Worm (Caenorhabditis elegans) whole organism, midembryonic: ENCODE results near the gene cdh-4.

Experiments
- T22C8.4 ChIP-seq: fragments of 200-800 bp; sonication (Bioruptor generic); IDR thresholded peaks from 2 replicates; pipeline ENCODE4 v1.3.6; 2022; ENCODE audit warnings: missing genetic modification characterization, missing compliant biosample characterization
- cog-1 ChIP-seq: sonication (generic microtip); optimal IDR thresholded peaks from 2 replicates; lab custom pipeline; 2016; ENCODE audit warnings: missing genetic modification characterization, missing compliant biosample characterization
- flt-1 ChIP-seq: fragments of 200-800 bp; sonication (Bioruptor generic); IDR thresholded peaks from 2 replicates; pipeline ENCODE4 v1.3.6; 2022; ENCODE audit warnings: missing genetic modification characterization, missing compliant biosample characterization
- klf-2 ChIP-seq: fragments of 200-800 bp; sonication (Bioruptor generic); conservative IDR thresholded peaks from 2 replicates; pipeline ENCODE4 v1.3.6; 2022; ENCODE audit warnings: missing genetic modification reagents, missing genetic modification characterization, missing compliant biosample characterization
- med-1 ChIP-seq: sonication (generic microtip); optimal IDR thresholded peaks from 2 replicates; lab custom pipeline; 2017; ENCODE audit warnings: missing genetic modification characterization, mild to moderate bottlenecking, missing compliant biosample characterization, antibody characterized with exemption, missing genetic modification reagents; ENCODE audit not compliant: insufficient read depth
- ref-1 ChIP-seq: fragments of 200-800 bp; sonication (Bioruptor generic); conservative IDR thresholded peaks from 2 replicates; pipeline ENCODE4 v1.3.6; 2022; ENCODE audit warnings: missing genetic modification reagents, missing genetic modification characterization, missing compliant biosample characterization
- tab-1 ChIP-seq: fragments of 200-800 bp; sonication (Bioruptor generic); IDR thresholded peaks from 2 replicates; pipeline ENCODE4 v1.3.6; 2022; ENCODE audit warnings: missing genetic modification characterization, missing compliant biosample characterization
- ztf-23 ChIP-seq: fragments of 200-800 bp; sonication (Bioruptor generic); IDR thresholded peaks from 2 replicates; pipeline ENCODE4 v1.3.6; 2022; ENCODE audit warnings: missing genetic modification reagents, missing genetic modification characterization, missing compliant biosample characterization
- ztf-29 ChIP-seq: fragments of 200-800 bp; sonication (Bioruptor generic); IDR thresholded peaks from 2 replicates; pipeline ENCODE4 v1.3.6; 2022; ENCODE audit warnings: missing genetic modification reagents, missing genetic modification characterization, missing compliant biosample characterization

cdh-4 gene

ce11 chrIII:4520057-4520456, at the start of gene cdh-4:
cdh-4 (plus strand) TSS chrIII:4520357.
- TF ChIP-seq cog-1 (no peak), klf-2 (GFP tag; lab: Robert Waterston, UW) (no peak), med-1 (no peak), flt-1 (no peak), ztf-23 (no peak), T22C8.4 (no peak), tab-1 (GFP tag; lab: Robert Waterston, UW) (no peak), ztf-29 (no peak), ref-1 (GFP tag; lab: Robert Waterston, UW) (no peak)

- TF ChIP-seq T22C8.4 (peak; percentile 94), ref-1 (GFP tag; lab: Robert Waterston, UW) (peak; percentile 94), flt-1 (peak; percentile 97), cog-1 (peak; percentile 81), med-1 (peak; percentile 78), klf-2 (GFP tag; lab: Robert Waterston, UW) (peak; percentile 91), ztf-29 (peak; percentile 83; the same call in 1 of the 2 replicates), tab-1 (GFP tag; lab: Robert Waterston, UW) (peak; percentile 97), ztf-23 (peak; percentile 88)
Measured at ce11 chrIII:4470793-4471192, 49.4 kb upstream of the cdh-4 start.

DNA sequence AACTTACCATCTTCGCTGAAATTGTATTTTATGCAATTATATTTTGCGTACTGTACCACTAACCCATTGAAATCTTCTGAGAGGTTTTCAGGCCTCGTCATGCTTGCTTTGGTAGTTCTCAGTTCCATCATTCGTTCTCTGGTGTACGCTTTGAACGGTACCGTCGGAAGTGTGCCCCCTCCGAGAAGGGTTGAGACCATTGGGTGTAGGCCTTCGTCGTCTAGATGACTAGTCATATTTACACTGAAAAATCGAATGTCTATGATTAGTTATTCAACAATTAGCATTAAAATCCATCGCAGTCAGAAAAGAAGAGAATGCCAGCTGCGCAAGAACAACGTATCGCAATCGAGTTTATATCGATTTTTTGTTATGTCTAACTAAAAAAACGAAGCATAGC, 45.2 kb upstream of the cdh-4 start, which contains the start of gene ifet-1:
TSS of gene ifet-1 (minus strand) at position 243 of the 400 bp plus-strand sequence.
- TF ChIP-seq ztf-29 = no peak
- TF ChIP-seq tab-1 (GFP tag; lab: Robert Waterston, UW) = no peak
- no peak for TF ChIP-seq T22C8.4
- no peak for TF ChIP-seq ref-1 (GFP tag; lab: Robert Waterston, UW)
- no peak for TF ChIP-seq klf-2 (GFP tag; lab: Robert Waterston, UW)
- no peak for TF ChIP-seq ztf-23
- TF ChIP-seq cog-1 = no peak
- no peak for TF ChIP-seq med-1
- no peak for TF ChIP-seq flt-1

DNA sequence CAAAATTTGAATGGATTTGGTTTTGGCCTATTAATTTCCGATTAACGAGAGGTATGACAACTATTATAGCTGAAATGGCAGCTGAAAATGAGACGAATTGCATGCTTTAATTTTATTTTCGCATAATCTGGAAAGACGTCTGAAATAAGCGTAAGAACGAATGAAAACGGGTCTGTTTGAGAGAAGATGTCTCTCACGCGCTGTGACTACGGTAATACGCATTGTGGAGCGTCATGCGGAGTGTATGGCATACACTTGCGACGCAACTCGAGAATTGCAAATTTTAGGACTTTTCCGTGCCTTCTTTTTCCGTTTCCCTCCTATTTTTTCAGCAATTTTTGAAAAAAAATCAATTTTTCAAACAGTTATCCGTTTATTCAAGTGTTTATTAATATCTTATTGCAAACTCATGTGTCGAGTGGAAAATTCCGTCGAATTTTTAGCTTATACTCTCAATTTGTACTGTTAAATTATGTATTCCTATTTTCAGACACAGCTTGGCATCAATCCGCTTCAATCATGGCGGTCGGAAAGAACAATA, 44.7 kb upstream of the cdh-4 start, which contains the start of gene rps-1:
TSS of gene rps-1 (plus strand) at position 491 of the 541 bp plus-strand sequence.
- TF ChIP-seq tab-1 (GFP tag; lab: Robert Waterston, UW) = no peak
- peak; percentile 29 for TF ChIP-seq T22C8.4
- TF ChIP-seq flt-1 = peak; percentile 89
- TF ChIP-seq cog-1 = peak; percentile 83
- 0 out of 2 replicates have a peak, but pooled peaks have one; percentile 44 for TF ChIP-seq klf-2 (GFP tag; lab: Robert Waterston, UW)
- TF ChIP-seq ztf-23 = peak; percentile 89
- TF ChIP-seq ztf-29 = peak; percentile 70
- TF ChIP-seq med-1 = peak; percentile 22
- no peak for TF ChIP-seq ref-1 (GFP tag; lab: Robert Waterston, UW)

- no peak for TF ChIP-seq tab-1 (GFP tag; lab: Robert Waterston, UW)
- no peak for TF ChIP-seq cog-1
- TF ChIP-seq klf-2 (GFP tag; lab: Robert Waterston, UW) = no peak
- no peak for TF ChIP-seq ztf-29
- no peak for TF ChIP-seq ref-1 (GFP tag; lab: Robert Waterston, UW)
- no peak for TF ChIP-seq ztf-23
- no peak for TF ChIP-seq flt-1
- TF ChIP-seq med-1 = no peak
- no peak for TF ChIP-seq T22C8.4
Measured at ce11 chrIII:4476313-4476712, 43.8 kb upstream of the cdh-4 start.

- TF ChIP-seq ref-1 (GFP tag; lab: Robert Waterston, UW) = no peak
- TF ChIP-seq med-1 = no peak
- TF ChIP-seq flt-1 = no peak
- TF ChIP-seq cog-1 = no peak
- TF ChIP-seq klf-2 (GFP tag; lab: Robert Waterston, UW) = no peak
Measured at ce11 chrIII:4476806-4477205, 43.4 kb upstream of the cdh-4 start.

ce11 chrIII:4477472-4477871, 42.7 kb upstream of the cdh-4 start, which contains the start of gene ins-17:
ins-17 (minus strand) TSS chrIII:4477572.
- TF ChIP-seq tab-1 (GFP tag; lab: Robert Waterston, UW) (no peak), ref-1 (GFP tag; lab: Robert Waterston, UW) (no peak), cog-1 (no peak), ztf-29 (no peak), klf-2 (GFP tag; lab: Robert Waterston, UW) (no peak), flt-1 (no peak), T22C8.4 (no peak), ztf-23 (no peak), med-1 (no peak)

DNA sequence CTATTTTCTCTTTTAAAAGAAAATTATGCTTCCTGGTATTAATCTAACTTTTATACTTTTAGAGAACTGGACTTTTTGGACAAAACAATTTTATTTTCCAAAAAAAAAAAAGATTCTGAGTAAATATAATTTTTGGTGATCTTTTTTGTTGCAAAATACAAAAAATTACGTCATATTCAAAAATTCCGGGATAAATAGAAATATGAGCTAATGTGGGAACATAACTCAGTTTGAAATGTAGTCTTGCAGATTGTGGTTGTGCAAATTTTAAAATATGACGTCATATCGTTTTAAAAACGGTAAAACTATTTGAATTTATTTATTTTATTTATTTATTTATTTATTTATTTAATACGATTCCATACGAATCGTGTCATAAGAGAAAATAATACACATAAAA, 38.4 kb upstream of the cdh-4 start:
- TF ChIP-seq flt-1 = no peak
- TF ChIP-seq klf-2 (GFP tag; lab: Robert Waterston, UW) = no peak
- no peak for TF ChIP-seq tab-1 (GFP tag; lab: Robert Waterston, UW)
- no peak for TF ChIP-seq T22C8.4
- TF ChIP-seq ztf-23 = no peak
- no peak for TF ChIP-seq ref-1 (GFP tag; lab: Robert Waterston, UW)
- TF ChIP-seq cog-1 = no peak
- no peak for TF ChIP-seq ztf-29
- no peak for TF ChIP-seq med-1

ce11 chrIII:4482986-4483385, 37.2 kb upstream of the cdh-4 start:
- TF ChIP-seq ref-1 (GFP tag; lab: Robert Waterston, UW) = no peak
- no peak for TF ChIP-seq cog-1
- no peak for TF ChIP-seq ztf-23
- no peak for TF ChIP-seq klf-2 (GFP tag; lab: Robert Waterston, UW)
- no peak for TF ChIP-seq ztf-29
- TF ChIP-seq T22C8.4 = no peak
- no peak for TF ChIP-seq tab-1 (GFP tag; lab: Robert Waterston, UW)
- no peak for TF ChIP-seq med-1
- TF ChIP-seq flt-1 = no peak

ce11 chrIII:4484373-4484772, 35.8 kb upstream of the cdh-4 start:
- TF ChIP-seq flt-1 = peak; percentile 31; the same call in 1 of the 2 replicates

DNA sequence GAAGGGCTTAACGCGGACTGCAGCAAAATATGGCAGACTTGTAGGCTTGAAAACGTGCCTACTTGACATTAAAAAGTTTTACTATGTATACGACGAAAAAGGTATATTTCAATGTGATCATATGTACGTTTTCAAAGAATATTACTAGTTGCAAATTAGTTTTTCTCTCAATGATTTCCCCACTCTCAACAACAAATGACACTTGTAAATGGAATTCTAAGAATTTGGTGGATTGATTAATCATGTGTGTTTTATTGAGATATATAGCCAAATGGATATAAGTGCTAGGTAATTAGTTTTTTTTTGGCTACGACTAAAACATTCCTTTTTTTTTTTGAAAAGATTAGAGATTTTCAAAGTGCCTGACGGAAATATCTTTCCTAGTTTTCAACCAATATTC, 32.9 kb upstream of the cdh-4 start:
- TF ChIP-seq flt-1 = no peak
- no peak for TF ChIP-seq tab-1 (GFP tag; lab: Robert Waterston, UW)
- no peak for TF ChIP-seq med-1
- no peak for TF ChIP-seq T22C8.4
- no peak for TF ChIP-seq ztf-29
- TF ChIP-seq ztf-23 = no peak
- TF ChIP-seq cog-1 = no peak
- no peak for TF ChIP-seq klf-2 (GFP tag; lab: Robert Waterston, UW)
- TF ChIP-seq ref-1 (GFP tag; lab: Robert Waterston, UW) = no peak
